Worm (Caenorhabditis elegans) whole organism, late embryonic: ENCODE results near the gene nhr-122.
A peak's percentile ranks its signal among the peaks of the same experiment; 100 is the strongest.

Experiments
- F13H6.1 ChIP-seq: sonication (generic microtip); optimal IDR thresholded peaks from 2 replicates; lab custom pipeline; 2016; ENCODE audit warnings: missing genetic modification characterization, missing compliant biosample characterization
- ceh-14 ChIP-seq: sonication (generic microtip); optimal IDR thresholded peaks from 2 replicates; lab custom pipeline; 2016; ENCODE audit warnings: missing genotype, missing genetic modification characterization, missing compliant biosample characterization
- ceh-19 ChIP-seq: fragments of 200-800 bp; sonication (Bioruptor generic); optimal IDR thresholded peaks from 2 replicates; lab custom pipeline; 2018; ENCODE audit warnings: mild to moderate bottlenecking, missing genetic modification characterization, missing compliant biosample characterization
- ceh-30 ChIP-seq: fragments of 150-350 bp; optimal IDR thresholded peaks from 2 replicates; lab custom pipeline; 2014; ENCODE audit warnings: missing biosample characterization, missing genetic modification characterization
- dmd-4 ChIP-seq: sonication (generic microtip); optimal IDR thresholded peaks from 2 replicates; lab custom pipeline; 2016; ENCODE audit warnings: borderline replicate concordance, missing genetic modification characterization, missing compliant biosample characterization
- hlh-8 ChIP-seq: sonication (generic microtip); optimal IDR thresholded peaks from 2 replicates; lab custom pipeline; 2016; ENCODE audit warnings: missing genotype, missing genetic modification characterization, missing compliant biosample characterization
- nhr-232 ChIP-seq: sonication (generic microtip); optimal IDR thresholded peaks from 2 replicates; lab custom pipeline; 2016; ENCODE audit warnings: missing genetic modification characterization, missing compliant biosample characterization
- pax-1 ChIP-seq: fragments of 150-350 bp; optimal IDR thresholded peaks from 2 replicates; lab custom pipeline; 2014; ENCODE audit warnings: missing biosample characterization, missing genetic modification characterization
- pha-4 ChIP-seq: fragments of 150-350 bp; optimal IDR thresholded peaks from 2 replicates; lab custom pipeline; 2018; ENCODE audit warnings: missing biosample characterization, missing genetic modification reagents, missing genetic modification characterization
- pqm-1 ChIP-seq: sonication (generic microtip); optimal IDR thresholded peaks from 2 replicates; lab custom pipeline; 2016; ENCODE audit warnings: missing genetic modification characterization, missing compliant biosample characterization
- rnt-1 ChIP-seq: sonication (generic microtip); optimal IDR thresholded peaks from 2 replicates; lab custom pipeline; 2016; ENCODE audit warnings: missing genetic modification characterization, missing compliant biosample characterization

- TF ChIP-seq F13H6.1 (tag; lab: Kevin White, UChicago) (peak; percentile 84), ceh-14 (tag; lab: Kevin White, UChicago) (peak; percentile 97), nhr-232 (peak; percentile 63), hlh-8 (peak; percentile 61), dmd-4 (tag; lab: Kevin White, UChicago) (no peak), pqm-1 (peak; percentile 12), ceh-30 (tag; lab: Kevin White, UChicago) (peak; percentile 97), pha-4 (tag; lab: Kevin White, UChicago) (no peak), rnt-1 (peak; percentile 97), ceh-19 (GFP tag; lab: Kevin White, UChicago) (peak; percentile 84), pax-1 (tag; lab: Kevin White, UChicago) (peak; percentile 87)
These were observed 45.5 kb downstream of the nhr-122 start, which contains the start of gene rps-28 for ce11 chrIV:1659045-1659741.
